Fruit fly (Drosophila melanogaster): ENCODE measurements around the gene Cpr65Ax1.

- no peak for TF ChIP-seq CG8478 (optimal IDR thresholded peaks at IDR 0.05)
- TF ChIP-seq Ets97D (GFP tag; optimal IDR thresholded peaks at IDR 0.05): no peak
- TF ChIP-seq Med (GFP tag): no peak
- TF ChIP-seq fru (optimal IDR thresholded peaks at IDR 0.05): no peak
- TF ChIP-seq E2f1 (GFP tag; IDR thresholded peaks at IDR 0.05): no peak
- no peak for TF ChIP-seq CkIIα-i1 (GFP tag; IDR thresholded peaks at IDR 0.05)
- TF ChIP-seq Asciz (GFP tag; optimal IDR thresholded peaks at IDR 0.05): no peak
- TF ChIP-seq Adf1 (GFP tag; IDR thresholded peaks at IDR 0.05): no peak
- no peak for TF ChIP-seq Hsf (GFP tag; optimal IDR thresholded peaks at IDR 0.05)
- no peak for TF ChIP-seq CG12744 (GFP tag; optimal IDR thresholded peaks at IDR 0.05)
Measured at dm6 chr3L:6104551-6104950, 43.2 kb downstream of the Cpr65Ax1 start.
